Fruit fly (Drosophila melanogaster) whole organism, prepupa: ENCODE results near the gene CG3630.

ENCODE experiments used
- CG10669 ChIP-seq: fragments of 200-800 bp; sonication (Bioruptor generic); optimal IDR thresholded peaks from 3 replicates; lab custom pipeline; 2018; ENCODE audit warnings: missing biosample characterization, mild to moderate bottlenecking, missing genetic modification characterization, moderate library complexity
- CG11294 ChIP-seq: fragments of 200-800 bp; sonication (Bioruptor generic); IDR thresholded peaks from 2 replicates; pipeline ENCODE4 v1.3.6; 2022; ENCODE audit warnings: missing biosample characterization, missing genetic modification characterization
- CG11762 ChIP-seq: fragments of 200-800 bp; sonication (Bioruptor generic); optimal IDR thresholded peaks from 3 replicates; lab custom pipeline; 2016; ENCODE audit warnings: missing biosample characterization, missing genetic modification characterization; ENCODE audit not compliant: insufficient read depth
- CG16779 ChIP-seq: fragments of 200-800 bp; sonication (Bioruptor generic); optimal IDR thresholded peaks from 3 replicates; lab custom pipeline; 2017; ENCODE audit warnings: missing biosample characterization, mild to moderate bottlenecking, missing genetic modification characterization
- CG32006 ChIP-seq: fragments of 200-800 bp; sonication (Bioruptor generic); optimal IDR thresholded peaks from 3 replicates; lab custom pipeline; 2017; ENCODE audit warnings: missing biosample characterization, mild to moderate bottlenecking, missing genetic modification characterization
- CG34406 ChIP-seq: fragments of 200-800 bp; sonication (Bioruptor generic); optimal IDR thresholded peaks from 3 replicates; lab custom pipeline; 2016; ENCODE audit warnings: missing biosample characterization, missing genetic modification characterization
- CG3919 ChIP-seq: fragments of 200-800 bp; sonication (Bioruptor generic); optimal IDR thresholded peaks from 3 replicates; lab custom pipeline; 2016; ENCODE audit warnings: missing biosample characterization, missing genetic modification characterization
- CG6163 ChIP-seq: fragments of 200-800 bp; sonication (Bioruptor generic); IDR thresholded peaks from 3 replicates; pipeline ENCODE4 v1.3.6; 2022; ENCODE audit warnings: missing biosample characterization, missing genetic modification characterization
- CG6792 ChIP-seq: fragments of 200-800 bp; sonication (Bioruptor generic); optimal IDR thresholded peaks from 3 replicates; lab custom pipeline; 2016; ENCODE audit warnings: missing biosample characterization, missing genetic modification characterization
- CG6808 ChIP-seq: fragments of 200-800 bp; sonication (Bioruptor generic); optimal IDR thresholded peaks from 3 replicates; lab custom pipeline; 2017; ENCODE audit warnings: missing biosample characterization, missing genetic modification characterization, mild to moderate bottlenecking, moderate library complexity, missing genetic modification reagents
- CG7368 ChIP-seq: fragments of 200-800 bp; sonication (Bioruptor generic); optimal IDR thresholded peaks from 3 replicates; lab custom pipeline; 2016; ENCODE audit warnings: missing biosample characterization, missing genetic modification characterization
- CG8119 ChIP-seq: fragments of 200-800 bp; sonication (Bioruptor generic); IDR thresholded peaks from 3 replicates; pipeline ENCODE4 v1.3.6; 2022; ENCODE audit warnings: missing biosample characterization, missing genetic modification characterization
- CG8319 ChIP-seq: fragments of 200-800 bp; sonication (Bioruptor generic); optimal IDR thresholded peaks from 3 replicates; lab custom pipeline; 2016; ENCODE audit warnings: missing biosample characterization, missing genetic modification characterization
- CG8632 ChIP-seq: fragments of 200-800 bp; sonication (Bioruptor generic); optimal IDR thresholded peaks from 3 replicates; lab custom pipeline; 2016; ENCODE audit warnings: missing biosample characterization, missing genetic modification characterization
- Eip75B ChIP-seq: fragments of 200-800 bp; sonication (Bioruptor generic); optimal IDR thresholded peaks from 3 replicates; lab custom pipeline; 2016; ENCODE audit warnings: missing biosample characterization, missing genetic modification characterization
- Eip78C ChIP-seq: fragments of 200-800 bp; sonication (Bioruptor generic); peaks from one replicate; lab custom pipeline; 2016; ENCODE audit warnings: missing biosample characterization, missing genetic modification characterization
- Eip93F ChIP-seq: fragments of 200-800 bp; sonication (Bioruptor generic); optimal IDR thresholded peaks from 2 replicates; lab custom pipeline; 2016; ENCODE audit warnings: missing biosample characterization, mild to moderate bottlenecking, missing genetic modification characterization
- Ets96B ChIP-seq: fragments of 200-800 bp; optimal IDR thresholded peaks from 2 replicates; lab custom pipeline; 2019; ENCODE audit warnings: missing biosample characterization, mild to moderate bottlenecking, missing genetic modification characterization, moderate library complexity
- Hr4 ChIP-seq: fragments of 200-800 bp; sonication (Bioruptor generic); optimal IDR thresholded peaks from 3 replicates; lab custom pipeline; 2016; ENCODE audit warnings: missing biosample characterization, missing genetic modification characterization
- Lpt ChIP-seq: fragments of 200-800 bp; sonication (Bioruptor generic); optimal IDR thresholded peaks from 3 replicates; lab custom pipeline; 2016; ENCODE audit warnings: missing biosample characterization, missing genetic modification characterization
- Met ChIP-seq: fragments of 200-800 bp; sonication (Bioruptor generic); optimal IDR thresholded peaks from 3 replicates; lab custom pipeline; 2016; ENCODE audit warnings: missing biosample characterization, missing genetic modification characterization
- Smox ChIP-seq: fragments of 200-800 bp; sonication (Bioruptor generic); optimal IDR thresholded peaks from 3 replicates; lab custom pipeline; 2016; ENCODE audit warnings: missing biosample characterization, missing genetic modification characterization
- Sox102F ChIP-seq: fragments of 200-800 bp; sonication (Bioruptor generic); optimal IDR thresholded peaks from 2 replicates; lab custom pipeline; 2016; ENCODE audit warnings: missing biosample characterization, mild to moderate bottlenecking, missing genetic modification characterization
- Sox14 ChIP-seq: fragments of 200-800 bp; sonication (Bioruptor generic); optimal IDR thresholded peaks from 3 replicates; lab custom pipeline; 2016; ENCODE audit warnings: missing biosample characterization, missing genetic modification characterization
- Sox15 ChIP-seq: fragments of 200-800 bp; sonication (Bioruptor generic); optimal IDR thresholded peaks from 3 replicates; lab custom pipeline; 2016; ENCODE audit warnings: missing biosample characterization, missing genetic modification characterization
- achi ChIP-seq: fragments of 200-800 bp; sonication (Bioruptor generic); optimal IDR thresholded peaks from 3 replicates; lab custom pipeline; 2016; ENCODE audit warnings: missing biosample characterization, missing genetic modification characterization
- dac ChIP-seq: fragments of 200-800 bp; sonication (Bioruptor generic); optimal IDR thresholded peaks from 2 replicates; lab custom pipeline; 2017; ENCODE audit warnings: missing biosample characterization, mild to moderate bottlenecking, missing genetic modification characterization
- dsx ChIP-seq: fragments of 200-800 bp; optimal IDR thresholded peaks from 3 replicates; lab custom pipeline; 2019; ENCODE audit warnings: missing biosample characterization, mild to moderate bottlenecking, missing genetic modification characterization, moderate library complexity; ENCODE audit not compliant: poor library complexity, severe bottlenecking
- eg ChIP-seq: fragments of 200-800 bp; sonication (Bioruptor generic); IDR thresholded peaks from 3 replicates; pipeline ENCODE4 v1.3.6; 2022; ENCODE audit warnings: missing biosample characterization, missing genetic modification characterization
- esn ChIP-seq: fragments of 200-800 bp; sonication (Bioruptor generic); optimal IDR thresholded peaks from 2 replicates; lab custom pipeline; 2016; ENCODE audit warnings: missing biosample characterization, mild to moderate bottlenecking, missing genetic modification characterization, moderate library complexity
- fkh ChIP-seq: fragments of 200-800 bp; sonication (Bioruptor generic); optimal IDR thresholded peaks from 3 replicates; lab custom pipeline; 2017; ENCODE audit warnings: missing biosample characterization, mild to moderate bottlenecking, missing genetic modification characterization, moderate library complexity
- net ChIP-seq: fragments of 200-800 bp; sonication (Bioruptor generic); optimal IDR thresholded peaks from 3 replicates; lab custom pipeline; 2016; ENCODE audit warnings: missing biosample characterization, missing genetic modification characterization
- pdm3 ChIP-seq: fragments of 200-800 bp; sonication (Bioruptor generic); optimal IDR thresholded peaks from 3 replicates; lab custom pipeline; 2016; ENCODE audit warnings: missing biosample characterization, missing genetic modification characterization
- salr ChIP-seq, 2 experiments: fragments of 200-800 bp; sonication (Bioruptor generic); optimal IDR thresholded peaks; 3 replicates each; lab custom pipeline; 2016 to 2018; ENCODE audit warnings: missing biosample characterization in 2 of 2, missing genetic modification characterization in 2 of 2, mild to moderate bottlenecking in 1 of 2
- ss ChIP-seq, 2 experiments: fragments of 200-800 bp; sonication (Bioruptor generic); optimal IDR thresholded peaks; 2 replicates in 1 of 2; 3 replicates in 1 of 2; lab custom pipeline; 2017 to 2018; ENCODE audit warnings: mild to moderate bottlenecking in 2 of 2, missing biosample characterization in 2 of 2, missing genetic modification characterization in 2 of 2, moderate library complexity in 1 of 2
- svp ChIP-seq: fragments of 200-800 bp; sonication (Bioruptor generic); peaks from one replicate; lab custom pipeline; 2016; ENCODE audit warnings: missing biosample characterization, missing genetic modification characterization
- topi ChIP-seq: fragments of 200-800 bp; sonication (Bioruptor generic); optimal IDR thresholded peaks from 3 replicates; lab custom pipeline; 2016; ENCODE audit warnings: missing biosample characterization, missing genetic modification characterization

Gene CG3630

dm6 chrX:2145690-2146470 lies 16.1 kb upstream of the CG3630 start (continued):
- TF ChIP-seq Smox (GFP tag; lab: Kevin White, UChicago) (peak; percentile 66), Sox102F (peak; percentile 65), pdm3 (GFP tag; lab: Kevin White, UChicago) (peak; percentile 62), salr (GFP tag; optimal IDR thresholded peaks at IDR 0.05; lab: Kevin White, UChicago) (peak in 1 of 2 experiments; percentile 47), net (GFP tag; lab: Kevin White, UChicago) (peak; percentile 57), CG11294 (GFP tag; lab: Robert Waterston, UW) (no peak), Hr4 (peak; percentile 52), CG16779 (tag; lab: Kevin White, UChicago) (no peak), CG34406 (peak; percentile 6), achi (peak; percentile 37), Eip93F (GFP tag; lab: Kevin White, UChicago) (no peak), CG3919 (GFP tag; lab: Kevin White, UChicago) (peak; percentile 51), Met (GFP tag; lab: Kevin White, UChicago) (peak; percentile 64), Ets96B (peak; percentile 30), CG8632 (peak; percentile 9), eg (GFP tag; lab: Robert Waterston, UW) (peak; percentile 47; the same call in 2 of the 3 replicates), Eip75B (GFP tag; lab: Kevin White, UChicago) (peak; percentile 66), dac (peak; percentile 48), CG10669 (GFP tag; lab: Kevin White, UChicago) (peak; percentile 12), topi (peak; percentile 67), CG32006 (GFP tag; lab: Kevin White, UChicago) (peak; percentile 67), ss (GFP tag; optimal IDR thresholded peaks at IDR 0.05; lab: Kevin White, UChicago) (peak; percentile 37 to 61), CG6792 (GFP tag; lab: Kevin White, UChicago) (peak; percentile 52), esn (GFP tag; lab: Kevin White, UChicago) (peak; percentile 76), CG6808 (GFP tag; lab: Kevin White, UChicago) (peak; percentile 32), Sox14 (GFP tag; lab: Kevin White, UChicago) (peak; percentile 47), CG7368 (peak; percentile 45), CG11762 (GFP tag; lab: Kevin White, UChicago) (peak; percentile 39), CG6163 (GFP tag; lab: Robert Waterston, UW) (no peak), CG8119 (GFP tag; lab: Robert Waterston, UW) (peak; percentile 60), dsx (peak; percentile 13), fkh (GFP tag; lab: Kevin White, UChicago) (peak; percentile 5), Eip78C (GFP tag; lab: Kevin White, UChicago) (peak; percentile 89)

- peak; percentile 6 for TF ChIP-seq Lpt
- peak; percentile 69 for TF ChIP-seq eg (GFP tag; lab: Robert Waterston, UW)
- TF ChIP-seq CG8319 (GFP tag; lab: Kevin White, UChicago), result no peak
- no peak for TF ChIP-seq pdm3 (GFP tag; lab: Kevin White, UChicago)
- TF ChIP-seq CG32006 (GFP tag; lab: Kevin White, UChicago), result peak; percentile 0
- peak; percentile 28; the same call in 2 of the 3 replicates for TF ChIP-seq CG8119 (GFP tag; lab: Robert Waterston, UW)
- peak; percentile 36; the same call in 1 of the 3 replicates for TF ChIP-seq CG6163 (GFP tag; lab: Robert Waterston, UW)
- peak; percentile 24 for TF ChIP-seq Eip78C (GFP tag; lab: Kevin White, UChicago)
Measured at dm6 chrX:2146574-2146973, 15.4 kb upstream of the CG3630 start.

dm6 chrX:2147475-2147874 lies 14.5 kb upstream of the CG3630 start:
- no peak for TF ChIP-seq Sox15
- no peak for TF ChIP-seq CG16779 (tag; lab: Kevin White, UChicago)
- TF ChIP-seq fkh (GFP tag; lab: Kevin White, UChicago), result no peak
- TF ChIP-seq Smox (GFP tag; lab: Kevin White, UChicago), result no peak
- peak; percentile 96 for TF ChIP-seq svp (GFP tag; lab: Kevin White, UChicago)
- TF ChIP-seq Ets96B, result no peak
